Fruit fly (Drosophila melanogaster) whole organism, wandering third instar larva: ENCODE measurements around the gene sra.

Experiments
- Abd-B ChIP-seq: fragments of >200 bp; optimal IDR thresholded peaks from 2 replicates; lab custom pipeline; 2017; ENCODE audit warnings: missing biosample characterization, missing genetic modification characterization
- Dfd ChIP-seq: fragments of >200 bp; optimal IDR thresholded peaks from 2 replicates; lab custom pipeline; 2017; ENCODE audit warnings: missing biosample characterization, missing genetic modification characterization
- OdsH ChIP-seq: fragments of 200-800 bp; sonication (Bioruptor generic); optimal IDR thresholded peaks from 2 replicates; lab custom pipeline; 2016; ENCODE audit warnings: missing biosample characterization, mild to moderate bottlenecking, missing genetic modification characterization
- dsf ChIP-seq: sonication (Bioruptor generic); optimal IDR thresholded peaks from 2 replicates; lab custom pipeline; 2016; ENCODE audit warnings: missing biosample characterization, missing genetic modification characterization, borderline replicate concordance
- fru ChIP-seq: fragments of 200-800 bp; sonication (Bioruptor generic); optimal IDR thresholded peaks from 3 replicates; lab custom pipeline; 2016; ENCODE audit warnings: missing biosample characterization, mild to moderate bottlenecking, missing genetic modification characterization
- pan ChIP-seq: fragments of >200 bp; optimal IDR thresholded peaks from 2 replicates; lab custom pipeline; 2017
- psq ChIP-seq: fragments of 200-800 bp; sonication (Bioruptor generic); optimal IDR thresholded peaks from 3 replicates; lab custom pipeline; 2017; ENCODE audit warnings: missing biosample characterization, mild to moderate bottlenecking, missing genetic modification characterization, moderate library complexity

- TF ChIP-seq Abd-B (no peak), OdsH (no peak), dsf (GFP tag; lab: Kevin White, UChicago) (no peak), pan (lab: Kevin White, UChicago) (no peak), psq (GFP tag; lab: Kevin White, UChicago) (no peak), Dfd (no peak), fru (GFP tag; lab: Kevin White, UChicago) (no peak)
Measured at dm6 chr3R:16230080-16230670, 43.4 kb downstream of the sra start.
